Worm (Caenorhabditis elegans) whole organism, late embryonic: ENCODE data around the gene srlf-19.

ENCODE experiments used
- F13H6.1 ChIP-seq: sonication (generic microtip); optimal IDR thresholded peaks from 2 replicates; lab custom pipeline; 2016; ENCODE audit warnings: missing genetic modification characterization, missing compliant biosample characterization
- ceh-24 ChIP-seq: sonication (generic microtip); optimal IDR thresholded peaks from 2 replicates; lab custom pipeline; 2016; ENCODE audit warnings: mild to moderate bottlenecking, missing genetic modification characterization, missing compliant biosample characterization
- ceh-30 ChIP-seq: fragments of 150-350 bp; optimal IDR thresholded peaks from 2 replicates; lab custom pipeline; 2014; ENCODE audit warnings: missing biosample characterization, missing genetic modification characterization
- ceh-34 ChIP-seq: sonication (generic microtip); optimal IDR thresholded peaks from 2 replicates; lab custom pipeline; 2016; ENCODE audit warnings: mild to moderate bottlenecking, missing genetic modification characterization, missing compliant biosample characterization

DNA sequence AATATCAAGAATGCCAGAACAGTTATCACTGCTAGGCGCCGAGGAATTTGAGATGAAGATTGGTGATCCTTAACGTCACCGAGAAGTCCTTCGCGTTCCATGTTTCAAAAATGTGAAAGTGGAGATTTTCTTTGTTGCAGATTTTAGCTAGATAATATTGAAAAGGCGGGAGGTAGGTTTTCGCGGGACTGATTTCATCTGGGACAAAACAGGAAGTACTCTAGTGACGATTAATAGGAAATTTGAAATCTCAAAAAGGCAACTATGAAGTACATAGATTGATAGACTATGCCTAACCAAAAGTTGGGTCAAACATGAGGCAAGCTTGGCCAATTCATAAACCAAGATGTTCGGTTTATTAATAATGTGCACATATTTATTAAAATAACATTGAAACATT lies 47.8 kb downstream of the srlf-19 start, which contains the start of gene C14C6.8:
- TF ChIP-seq ceh-30 (tag; lab: Kevin White, UChicago), result no peak
- TF ChIP-seq ceh-24 (tag; lab: Kevin White, UChicago), result no peak
- no peak for TF ChIP-seq F13H6.1 (tag; lab: Kevin White, UChicago)
- TF ChIP-seq ceh-34 (tag; lab: Kevin White, UChicago), result no peak
